Fruit fly (Drosophila melanogaster): ENCODE data around the gene SMC6.

DNA sequence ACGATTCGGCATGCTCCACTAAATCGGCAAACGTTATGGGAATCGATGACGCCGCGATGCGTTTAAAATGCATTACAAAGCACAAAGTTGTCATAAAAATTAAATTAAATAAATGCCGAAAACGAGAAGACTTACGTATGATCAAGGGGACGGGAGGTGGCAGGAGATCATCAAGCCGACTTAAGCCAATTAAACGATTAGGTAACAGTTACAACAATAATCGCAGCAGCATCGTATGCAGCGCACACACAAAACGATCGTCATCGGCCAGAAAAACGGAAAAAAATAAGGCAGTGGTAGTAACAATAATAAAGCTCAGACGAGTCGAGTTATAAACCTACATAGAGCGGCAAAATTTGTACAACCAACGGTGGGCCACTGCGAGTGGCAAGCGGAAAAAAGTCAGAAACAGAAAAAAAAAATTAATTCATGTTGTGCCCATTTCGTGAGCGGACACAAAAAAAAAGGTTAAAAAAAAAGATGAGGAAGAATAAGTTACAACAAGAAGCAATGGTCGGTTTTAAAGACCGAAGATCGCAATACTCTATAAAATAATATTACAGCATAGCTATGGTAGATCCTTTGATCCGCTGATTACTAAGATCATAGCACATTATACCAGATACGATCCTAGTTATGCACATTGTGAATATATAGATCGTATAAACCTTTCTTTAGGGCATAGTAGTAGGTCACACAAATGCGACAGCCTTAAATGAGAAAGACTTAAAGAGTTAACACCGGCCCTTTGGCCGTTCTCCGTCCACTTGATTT, 13.3 kb upstream of the SMC6 start:
- TF ChIP-seq EcR (GFP tag; optimal IDR thresholded peaks at IDR 0.05), result no peak
- peak; percentile 47 for TF ChIP-seq Pif1A (GFP tag; optimal IDR thresholded peaks at IDR 0.05)
- TF ChIP-seq CG34367 (tag; optimal IDR thresholded peaks at IDR 0.05), result peak; percentile 43
- TF ChIP-seq CG14655 (GFP tag; optimal IDR thresholded peaks at IDR 0.05), result peak; percentile 21
- TF ChIP-seq Snoo (tag; optimal IDR thresholded peaks at IDR 0.05), result peak; percentile 57
- TF ChIP-seq CG17806 (tag; optimal IDR thresholded peaks at IDR 0.05), result peak; percentile 24
- TF ChIP-seq CG13204 (GFP tag; optimal IDR thresholded peaks at IDR 0.05), result no peak

All from whole organism, pupa.